Worm (Caenorhabditis elegans) whole organism, L4 larva: ENCODE measurements around the gene str-214.

ENCODE experiments used
- F10B5.3 ChIP-seq: sonication (generic microtip); optimal IDR thresholded peaks from 2 replicates; lab custom pipeline; 2016; ENCODE audit warnings: mild to moderate bottlenecking, missing genetic modification characterization, missing compliant biosample characterization
- F44E2.7 ChIP-seq: fragments of 200-800 bp; sonication (Bioruptor generic); IDR thresholded peaks from 2 replicates; pipeline ENCODE4 v2.1.2; 2022; ENCODE audit warnings: missing genetic modification characterization, missing compliant biosample characterization
- F49E8.2 ChIP-seq: sonication (generic microtip); optimal IDR thresholded peaks from 2 replicates; lab custom pipeline; 2016; ENCODE audit warnings: missing compliant biosample characterization, mild to moderate bottlenecking, missing genetic modification characterization, borderline replicate concordance
- T26A8.4 ChIP-seq: fragments of 200-800 bp; sonication (Bioruptor generic); IDR thresholded peaks from 2 replicates; pipeline ENCODE4 v1.3.6; 2022; ENCODE audit warnings: missing genetic modification characterization, missing compliant biosample characterization
- Y105C5A.15 ChIP-seq: fragments of 200-800 bp; sonication (Bioruptor generic); IDR thresholded peaks from 2 replicates; pipeline ENCODE4 v1.3.6; 2022; ENCODE audit warnings: missing genetic modification characterization, missing compliant biosample characterization
- Y48G9A.11 ChIP-seq: fragments of 200-800 bp; sonication (Bioruptor generic); IDR thresholded peaks from 2 replicates; pipeline ENCODE4 v1.3.6; 2022; ENCODE audit warnings: missing genetic modification reagents, missing genetic modification characterization, missing compliant biosample characterization
- ZK337.2 ChIP-seq: fragments of 200-800 bp; sonication (Bioruptor generic); IDR thresholded peaks from 2 replicates; pipeline ENCODE4 v1.3.6; 2022; ENCODE audit warnings: missing genetic modification reagents, missing genetic modification characterization, missing compliant biosample characterization
- ZK546.5 ChIP-seq, 2 experiments: sonication (generic microtip); optimal IDR thresholded peaks; 2 replicates each; lab custom pipeline; 2017; ENCODE audit warnings: missing biosample characterization in 2 of 2, missing genetic modification characterization in 2 of 2
- arid-1 ChIP-seq: fragments of 200-800 bp; sonication (Bioruptor generic); conservative IDR thresholded peaks from 2 replicates; pipeline ENCODE4 v1.3.6; 2022; ENCODE audit warnings: missing genetic modification reagents, missing genetic modification characterization, missing compliant biosample characterization
- ceh-44 ChIP-seq: fragments of 200-800 bp; sonication (Bioruptor generic); IDR thresholded peaks from 2 replicates; pipeline ENCODE4 v1.3.6; 2022; ENCODE audit warnings: missing genetic modification reagents, missing genetic modification characterization, missing compliant biosample characterization
- daf-12 ChIP-seq: fragments of 150-350 bp; optimal IDR thresholded peaks from 2 replicates; lab custom pipeline; 2014; ENCODE audit warnings: missing biosample characterization, missing genetic modification reagents, missing genetic modification characterization
- daf-16 ChIP-seq, 3 experiments: sonication (generic microtip); optimal IDR thresholded peaks; 2 replicates each; lab custom pipeline; 2016 to 2017; ENCODE audit warnings: missing genetic modification characterization in 3 of 3, missing genetic modification reagents in 3 of 3, mild to moderate bottlenecking in 2 of 3, missing compliant biosample characterization in 2 of 3, missing biosample characterization in 1 of 3, moderate library complexity in 1 of 3
- dmd-8 ChIP-seq: fragments of 200-800 bp; sonication (Bioruptor generic); IDR thresholded peaks from 2 replicates; pipeline ENCODE4 v1.3.6; 2022; ENCODE audit warnings: missing genetic modification characterization, missing compliant biosample characterization
- dpl-1 ChIP-seq: fragments of 150-350 bp; optimal IDR thresholded peaks from 2 replicates; lab custom pipeline; 2014; ENCODE audit warnings: missing biosample characterization, missing genetic modification reagents, missing genetic modification characterization
- duxl-1 ChIP-seq: sonication (generic microtip); optimal IDR thresholded peaks from 2 replicates; lab custom pipeline; 2016; ENCODE audit warnings: mild to moderate bottlenecking, missing genetic modification characterization, moderate library complexity, missing compliant biosample characterization; ENCODE audit not compliant: poor library complexity
- dve-1 ChIP-seq: sonication (generic microtip); optimal IDR thresholded peaks from 2 replicates; lab custom pipeline; 2017; ENCODE audit warnings: antibody characterized with exemption, mild to moderate bottlenecking, missing genetic modification characterization, missing compliant biosample characterization; ENCODE audit not compliant: insufficient read depth
- egl-43 ChIP-seq: fragments of 200-800 bp; sonication (Bioruptor generic); IDR thresholded peaks from 2 replicates; pipeline ENCODE4 v1.3.6; 2022; ENCODE audit warnings: missing genetic modification reagents, missing genetic modification characterization, missing compliant biosample characterization
- fos-1 ChIP-seq: fragments of 150-350 bp; optimal IDR thresholded peaks from 2 replicates; lab custom pipeline; 2014; ENCODE audit warnings: missing biosample characterization, missing genetic modification characterization
- hif-1 ChIP-seq, 2 experiments: sonication (generic microtip); optimal IDR thresholded peaks; 2 replicates each; lab custom pipeline; 2016 to 2017; ENCODE audit warnings: missing compliant biosample characterization in 2 of 2, missing genetic modification characterization in 2 of 2, missing genetic modification reagents in 2 of 2, missing genotype in 2 of 2, mild to moderate bottlenecking in 1 of 2
- hlh-30 ChIP-seq: sonication (generic microtip); optimal IDR thresholded peaks from 2 replicates; lab custom pipeline; 2017; ENCODE audit warnings: antibody characterized with exemption, mild to moderate bottlenecking, missing genetic modification characterization, missing compliant biosample characterization; ENCODE audit not compliant: insufficient read depth
- jun-1 ChIP-seq: fragments of 150-350 bp; optimal IDR thresholded peaks from 2 replicates; lab custom pipeline; 2014; ENCODE audit warnings: missing biosample characterization, missing genetic modification reagents, missing genetic modification characterization
- lim-7 ChIP-seq: fragments of 200-800 bp; sonication (Bioruptor generic); IDR thresholded peaks from 2 replicates; pipeline ENCODE4 v1.3.6; 2022; ENCODE audit warnings: missing genetic modification characterization, missing compliant biosample characterization
- lin-13 ChIP-seq: fragments of 150-350 bp; optimal IDR thresholded peaks from 2 replicates; lab custom pipeline; 2014; ENCODE audit warnings: missing biosample characterization, missing genetic modification reagents, missing genetic modification characterization
- lin-29 ChIP-seq: fragments of 200-800 bp; sonication (Bioruptor generic); IDR thresholded peaks from 2 replicates; pipeline ENCODE4 v1.3.6; 2022; ENCODE audit warnings: missing genetic modification reagents, missing genetic modification characterization, missing compliant biosample characterization
- lin-38 ChIP-seq: fragments of 200-800 bp; sonication (Bioruptor generic); IDR thresholded peaks from 2 replicates; pipeline ENCODE4 v1.3.6; 2022; ENCODE audit warnings: missing genetic modification reagents, missing genetic modification characterization, missing compliant biosample characterization
- lin-39 ChIP-seq: fragments of 150-350 bp; optimal IDR thresholded peaks from 2 replicates; lab custom pipeline; 2014; ENCODE audit warnings: missing biosample characterization, missing genetic modification reagents, missing genetic modification characterization
- lir-3 ChIP-seq: sonication (generic microtip); optimal IDR thresholded peaks from 2 replicates; lab custom pipeline; 2016; ENCODE audit warnings: mild to moderate bottlenecking, missing genetic modification characterization, missing compliant biosample characterization
- lsy-2 ChIP-seq, 2 experiments: fragments of 150-350 bp in 1 of 2; sonication (generic microtip) in 1 of 2; optimal IDR thresholded peaks; 2 replicates each; lab custom pipeline; 2014 to 2017; ENCODE audit warnings: missing biosample characterization in 2 of 2, missing genetic modification characterization in 2 of 2
- madf-5 ChIP-seq, 2 experiments: fragments of 200-800 bp; sonication (Bioruptor generic); IDR thresholded peaks; 2 replicates each; pipeline ENCODE4 v1.3.6; 2022; ENCODE audit warnings: missing compliant biosample characterization in 2 of 2, missing genetic modification characterization in 2 of 2
- madf-9 ChIP-seq: fragments of 200-800 bp; sonication (Bioruptor generic); conservative IDR thresholded peaks from 2 replicates; pipeline ENCODE4 v1.3.6; 2022; ENCODE audit warnings: missing genetic modification reagents, missing genetic modification characterization, missing compliant biosample characterization
- mdl-1 ChIP-seq, 2 experiments: fragments of 150-350 bp in 1 of 2; sonication (generic microtip) in 1 of 2; optimal IDR thresholded peaks; 2 replicates each; lab custom pipeline; 2014 to 2017; ENCODE audit warnings: missing biosample characterization in 2 of 2, missing genetic modification characterization in 2 of 2
- mep-1 ChIP-seq: fragments of 150-350 bp; sonication (generic microtip); optimal IDR thresholded peaks from 3 replicates; lab custom pipeline; 2014; ENCODE audit warnings: missing biosample characterization, missing genetic modification characterization
- mes-2 ChIP-seq: sonication (generic microtip); optimal IDR thresholded peaks from 2 replicates; lab custom pipeline; 2016; ENCODE audit warnings: missing genotype, mild to moderate bottlenecking, missing genetic modification characterization, missing compliant biosample characterization; ENCODE audit not compliant: poor library complexity, severe bottlenecking
- mxl-3 ChIP-seq: fragments of 200-800 bp; sonication (Bioruptor generic); optimal IDR thresholded peaks from 2 replicates; lab custom pipeline; 2018; ENCODE audit warnings: mild to moderate bottlenecking, missing genetic modification characterization, missing compliant biosample characterization
- nhr-28 ChIP-seq: fragments of 150-350 bp; optimal IDR thresholded peaks from 2 replicates; lab custom pipeline; 2014; ENCODE audit warnings: missing biosample characterization, missing genetic modification characterization
- nhr-76 ChIP-seq: fragments of 150-350 bp; optimal IDR thresholded peaks from 2 replicates; lab custom pipeline; 2014; ENCODE audit warnings: missing biosample characterization, missing genetic modification characterization
- nhr-77 ChIP-seq: fragments of 150-350 bp; optimal IDR thresholded peaks from 2 replicates; lab custom pipeline; 2014; ENCODE audit warnings: missing biosample characterization, missing genetic modification characterization
- pha-4 ChIP-seq, 2 experiments: fragments of 150-350 bp in 1 of 2; fragments of 200-800 bp in 1 of 2; sonication (Bioruptor generic) in 1 of 2; IDR thresholded peaks in 1 of 2; optimal IDR thresholded peaks in 1 of 2; 2 replicates each; pipeline versions ENCODE4 v1.3.6 to Lab custom; 2014 to 2022; ENCODE audit warnings: missing genetic modification characterization in 2 of 2, missing genetic modification reagents in 2 of 2, missing biosample characterization in 1 of 2, missing compliant biosample characterization in 1 of 2
- php-3 ChIP-seq: fragments of 200-800 bp; sonication (Bioruptor generic); IDR thresholded peaks from 2 replicates; pipeline ENCODE4 v1.3.6; 2022; ENCODE audit warnings: missing genetic modification reagents, missing genetic modification characterization, missing compliant biosample characterization
- rbr-2 ChIP-seq: sonication (generic microtip); optimal IDR thresholded peaks from 2 replicates; lab custom pipeline; 2016; ENCODE audit warnings: missing genotype, missing genetic modification characterization, missing compliant biosample characterization
- set-16 ChIP-seq: fragments of 200-800 bp; sonication (Bioruptor generic); IDR thresholded peaks from 2 replicates; pipeline ENCODE4 v1.3.6; 2022; ENCODE audit warnings: missing genetic modification reagents, missing genetic modification characterization, missing compliant biosample characterization
- skn-1 ChIP-seq: fragments of 150-350 bp; optimal IDR thresholded peaks from 2 replicates; lab custom pipeline; 2014; ENCODE audit warnings: missing biosample characterization, missing genetic modification characterization
- snpc-4 ChIP-seq: fragments of 150-350 bp; optimal IDR thresholded peaks from 2 replicates; lab custom pipeline; 2014; ENCODE audit warnings: missing biosample characterization, missing genetic modification characterization
- spr-3 ChIP-seq: fragments of 200-800 bp; sonication (Bioruptor generic); optimal IDR thresholded peaks from 2 replicates; lab custom pipeline; 2018; ENCODE audit warnings: mild to moderate bottlenecking, missing genetic modification characterization, missing compliant biosample characterization
- tag-97 ChIP-seq: fragments of 200-800 bp; sonication (Bioruptor generic); IDR thresholded peaks from 2 replicates; pipeline ENCODE4 v1.3.6; 2022; ENCODE audit warnings: missing genetic modification characterization, missing compliant biosample characterization
- unc-62 ChIP-seq, 3 experiments: fragments of 150-350 bp in 1 of 3; sonication (generic microtip); optimal IDR thresholded peaks in 2 of 3; peaks in 1 of 3; 1 replicate in 1 of 3; 2 replicates in 2 of 3; lab custom pipeline; 2014 to 2017; ENCODE audit warnings: missing biosample characterization in 3 of 3, missing genetic modification characterization in 3 of 3, missing genetic modification reagents in 3 of 3, missing genotype in 1 of 3
- zip-11 ChIP-seq: fragments of 200-800 bp; sonication (Bioruptor generic); IDR thresholded peaks from 2 replicates; pipeline ENCODE4 v1.3.6; 2022; ENCODE audit warnings: missing genetic modification characterization, missing compliant biosample characterization
- zip-2 ChIP-seq: fragments of 150-350 bp; optimal IDR thresholded peaks from 2 replicates; lab custom pipeline; 2014; ENCODE audit warnings: missing biosample characterization, missing genetic modification characterization
- ztf-11 ChIP-seq: fragments of 150-350 bp; optimal IDR thresholded peaks from 2 replicates; lab custom pipeline; 2014; ENCODE audit warnings: missing biosample characterization, missing genetic modification characterization

Gene str-214

ce11 chrV:16354675-16355074, 39.6 kb downstream of the str-214 start:
- TF ChIP-seq nhr-28 (peak; percentile 14), zip-11 (GFP tag; lab: Robert Waterston, UW) (no peak), lin-29 (GFP tag; lab: Robert Waterston, UW) (no peak), skn-1 (tag; lab: Kevin White, UChicago) (no peak), dpl-1 (GFP tag; lab: Kevin White, UChicago) (no peak), ZK337.2 (no peak), lsy-2 (tag; optimal IDR thresholded peaks at IDR 0.05; lab: Kevin White, UChicago) (peak in 1 of 2 experiments; percentile 31), Y105C5A.15 (GFP tag; lab: Robert Waterston, UW) (no peak), mep-1 (tag; lab: Kevin White, UChicago) (peak; percentile 0), F49E8.2 (tag; lab: Kevin White, UChicago) (no peak), hlh-30 (peak; percentile 46), rbr-2 (no peak), daf-16 (GFP tag; optimal IDR thresholded peaks at IDR 0.05; lab: Kevin White, UChicago) (no peak), daf-16 (tag; optimal IDR thresholded peaks at IDR 0.05; lab: Kevin White, UChicago) (peak; percentile 12), snpc-4 (tag; lab: Kevin White, UChicago) (no peak), tag-97 (GFP tag; lab: Robert Waterston, UW) (no peak), F44E2.7 (GFP tag; lab: Robert Waterston, UW) (no peak), unc-62 (GFP tag; optimal IDR thresholded peaks at IDR 0.05 in 1 of 2; lab: Kevin White, UChicago) (no peak), unc-62 (tag; optimal IDR thresholded peaks at IDR 0.05; lab: Kevin White, UChicago) (no peak), egl-43 (GFP tag; lab: Robert Waterston, UW) (no peak), mxl-3 (peak; percentile 47), duxl-1 (no peak), mdl-1 (tag; optimal IDR thresholded peaks at IDR 0.05; lab: Kevin White, UChicago) (peak in 1 of 2 experiments; percentile 51), madf-5 (GFP tag; IDR thresholded peaks at IDR 0.05; lab: Robert Waterston, UW) (no peak), ztf-11 (tag; lab: Kevin White, UChicago) (no peak), nhr-77 (tag; lab: Kevin White, UChicago) (no peak), Y48G9A.11 (GFP tag; lab: Robert Waterston, UW) (no peak), madf-9 (GFP tag; lab: Robert Waterston, UW) (no peak), lim-7 (GFP tag; lab: Robert Waterston, UW) (no peak), dve-1 (peak; percentile 28), lin-39 (tag; lab: Kevin White, UChicago) (no peak), fos-1 (tag; lab: Kevin White, UChicago) (no peak), spr-3 (GFP tag; lab: Kevin White, UChicago) (no peak), T26A8.4 (GFP tag; lab: Robert Waterston, UW) (no peak), dmd-8 (GFP tag; lab: Robert Waterston, UW) (no peak)
- TF ChIP-seq, all 104 proteins: peak for 8

ce11 chrV:16355941-16356340, 40.8 kb downstream of the str-214 start:
- peak; percentile 78 for TF ChIP-seq arid-1 (GFP tag; lab: Robert Waterston, UW)
- no peak for TF ChIP-seq nhr-76 (tag; lab: Kevin White, UChicago)
- TF ChIP-seq daf-16 (GFP tag; optimal IDR thresholded peaks at IDR 0.05; lab: Kevin White, UChicago): peak; percentile 56 to 67
- TF ChIP-seq daf-16 (tag; optimal IDR thresholded peaks at IDR 0.05; lab: Kevin White, UChicago): peak; percentile 68
- peak; percentile 6 for TF ChIP-seq lin-13 (GFP tag; lab: Kevin White, UChicago)
- TF ChIP-seq lir-3 (tag; lab: Kevin White, UChicago): no peak
- peak in 1 of 2 experiments; percentile 80 for TF ChIP-seq hif-1 (tag; optimal IDR thresholded peaks at IDR 0.05; lab: Kevin White, UChicago)
- TF ChIP-seq lin-38 (GFP tag; lab: Robert Waterston, UW): peak; percentile 65
- TF ChIP-seq ztf-11 (tag; lab: Kevin White, UChicago): no peak
- peak; percentile 93 for TF ChIP-seq mep-1 (tag; lab: Kevin White, UChicago)
- no peak for TF ChIP-seq zip-2 (tag; lab: Kevin White, UChicago)
- TF ChIP-seq ZK546.5 (tag; optimal IDR thresholded peaks at IDR 0.05; lab: Kevin White, UChicago): no peak
- peak; percentile 80 for TF ChIP-seq pha-4 (GFP tag; IDR thresholded peaks at IDR 0.05; lab: Robert Waterston, UW)
- TF ChIP-seq pha-4 (tag; optimal IDR thresholded peaks at IDR 0.05; lab: Kevin White, UChicago): no peak
- peak; percentile 91 for TF ChIP-seq mxl-3
- TF ChIP-seq daf-12 (tag; lab: Kevin White, UChicago): no peak
- peak; percentile 92 for TF ChIP-seq set-16 (GFP tag; lab: Robert Waterston, UW)
- TF ChIP-seq ceh-44: no peak
- peak; percentile 78 for TF ChIP-seq mes-2
- TF ChIP-seq jun-1 (tag; lab: Kevin White, UChicago): peak; percentile 80
- TF ChIP-seq php-3 (GFP tag; lab: Robert Waterston, UW): peak; percentile 89
- TF ChIP-seq F10B5.3 (tag; lab: Kevin White, UChicago): peak; percentile 14
